Worm (Caenorhabditis elegans) whole organism, young adult: ENCODE results near the gene mdt-19.

Experiments used
- F55B11.4 ChIP-seq: sonication (generic microtip); optimal IDR thresholded peaks from 2 replicates; lab custom pipeline; 2016; ENCODE audit warnings: missing compliant biosample characterization, missing genetic modification characterization, borderline replicate concordance; ENCODE audit not compliant: insufficient read depth
- ama-1 ChIP-seq, 3 experiments: fragments of 150-350 bp in 1 of 3; sonication (generic microtip) in 2 of 3; optimal IDR thresholded peaks; 2 replicates each; lab custom pipeline; 2014 to 2018; ENCODE audit warnings: missing biosample characterization in 2 of 3, missing genetic modification characterization in 2 of 3, missing genetic modification reagents in 2 of 3
- ets-4 ChIP-seq: fragments of 200-800 bp; sonication (Bioruptor generic); optimal IDR thresholded peaks from 2 replicates; lab custom pipeline; 2018; ENCODE audit warnings: mild to moderate bottlenecking, missing genetic modification characterization, missing compliant biosample characterization
- fkh-3 ChIP-seq: sonication (generic microtip); optimal IDR thresholded peaks from 2 replicates; lab custom pipeline; 2016; ENCODE audit warnings: mild to moderate bottlenecking, missing genetic modification characterization, missing compliant biosample characterization
- sdz-38 ChIP-seq: sonication (generic microtip); optimal IDR thresholded peaks from 2 replicates; lab custom pipeline; 2016; ENCODE audit warnings: missing genotype, missing genetic modification characterization, missing compliant biosample characterization
- snpc-4 ChIP-seq, 5 experiments: fragments of 150-350 bp in 1 of 5; sonication (generic microtip) in 4 of 5; optimal IDR thresholded peaks; 2 replicates each; lab custom pipeline; 2014 to 2018; ENCODE audit warnings: missing genetic modification characterization in 5 of 5, missing biosample characterization in 3 of 5, antibody characterized with exemption in 2 of 5, mild to moderate bottlenecking in 2 of 5, missing compliant biosample characterization in 2 of 5, missing genotype in 2 of 5, moderate library complexity in 2 of 5, missing genetic modification reagents in 1 of 5
- tbx-9 ChIP-seq: sonication (generic microtip); optimal IDR thresholded peaks from 2 replicates; lab custom pipeline; 2016; ENCODE audit warnings: borderline replicate concordance, missing genetic modification characterization, inconsistent platforms, missing compliant biosample characterization
- unc-62 ChIP-seq: fragments of 150-350 bp; optimal IDR thresholded peaks from 2 replicates; lab custom pipeline; 2014; ENCODE audit warnings: missing biosample characterization, missing genetic modification reagents, missing genetic modification characterization
- ztf-6 ChIP-seq: fragments of 200-800 bp; sonication (Bioruptor generic); IDR thresholded peaks from 2 replicates; pipeline ENCODE4 v1.3.6; 2022; ENCODE audit warnings: missing genetic modification reagents, missing genetic modification characterization, missing compliant biosample characterization

DNA sequence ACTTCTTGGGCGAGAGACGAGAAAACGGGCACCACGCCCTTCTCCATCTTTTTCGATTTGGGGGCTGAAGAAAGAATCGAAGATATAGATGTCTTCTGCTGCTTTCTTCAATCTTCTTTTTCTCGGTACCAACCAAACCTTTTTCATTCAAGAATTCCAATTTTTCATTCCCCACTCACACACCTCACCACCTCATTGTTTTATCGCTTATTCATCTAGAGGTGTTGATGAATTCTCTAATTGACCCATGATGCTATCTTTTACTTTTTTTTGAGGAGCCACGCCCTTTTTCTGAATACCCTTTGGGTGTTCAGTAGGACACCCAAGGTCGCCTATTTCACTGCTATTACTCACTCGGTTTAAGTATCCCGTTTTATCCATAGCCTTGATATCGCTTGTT is 53.7 kb downstream of the mdt-19 start:
- no peak for TF ChIP-seq snpc-4 (GFP tag; optimal IDR thresholded peaks at IDR 0.05; lab: Kevin White, UChicago)
- no peak for TF ChIP-seq snpc-4 (tag; optimal IDR thresholded peaks at IDR 0.05; lab: Kevin White, UChicago)
- no peak for TF ChIP-seq ets-4 (GFP tag; lab: Kevin White, UChicago)
- no peak for TF ChIP-seq ztf-6
- TF ChIP-seq tbx-9 (tag; lab: Kevin White, UChicago), result no peak
- TF ChIP-seq ama-1 (optimal IDR thresholded peaks at IDR 0.05; lab: Kevin White, UChicago), result no peak
- no peak for TF ChIP-seq ama-1 (GFP tag; optimal IDR thresholded peaks at IDR 0.05; lab: Kevin White, UChicago)
- no peak for TF ChIP-seq unc-62 (GFP tag; lab: Kevin White, UChicago)
- TF ChIP-seq fkh-3, result no peak
- no peak for TF ChIP-seq sdz-38 (tag; lab: Kevin White, UChicago)
- no peak for TF ChIP-seq F55B11.4 (tag; lab: Kevin White, UChicago)
